Worm (Caenorhabditis elegans): ENCODE measurements around the gene dpy-27.

DNA sequence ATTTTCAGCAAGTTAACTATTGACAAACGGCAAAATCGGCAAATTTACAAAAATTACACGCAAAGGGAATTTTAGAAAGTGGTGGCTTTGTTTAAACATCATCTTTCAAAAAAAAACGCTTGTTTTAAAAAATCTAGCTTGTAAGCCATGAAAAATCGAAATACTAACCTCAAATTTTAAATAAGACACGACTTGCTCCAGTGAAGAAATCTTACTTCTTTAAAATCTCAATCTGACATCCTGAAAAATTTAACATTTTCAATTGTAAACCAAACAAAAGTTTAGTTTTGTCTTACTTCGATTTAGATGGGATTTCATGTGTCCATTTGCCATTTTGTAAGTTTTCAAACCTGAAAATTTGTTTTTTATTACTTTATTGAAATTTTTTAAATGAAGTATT lies 12.3 kb upstream of the dpy-27 start:
- TF ChIP-seq pqm-1 (tag; optimal IDR thresholded peaks at IDR 0.05) (no peak), ref-2 (tag; optimal IDR thresholded peaks at IDR 0.05) (no peak), elt-2 (tag; optimal IDR thresholded peaks at IDR 0.05) (no peak), ceh-45 (GFP tag; IDR thresholded peaks at IDR 0.05) (no peak), C38D4.7 (GFP tag; optimal IDR thresholded peaks at IDR 0.05) (no peak), K09A11.1 (tag; optimal IDR thresholded peaks at IDR 0.05; ENCODE audit: insufficient read depth) (no peak), ceh-19 (GFP tag; optimal IDR thresholded peaks at IDR 0.05) (no peak), ahr-1 (tag; optimal IDR thresholded peaks at IDR 0.05) (no peak), unc-86 (tag; optimal IDR thresholded peaks at IDR 0.05) (no peak), hlh-15 (tag; optimal IDR thresholded peaks at IDR 0.05) (no peak), rnt-1 (tag; optimal IDR thresholded peaks at IDR 0.05) (no peak), mec-3 (tag; optimal IDR thresholded peaks at IDR 0.05; ENCODE audit: borderline replicate concordance) (no peak), hlh-8 (tag; optimal IDR thresholded peaks at IDR 0.05) (no peak)
